Fruit fly (Drosophila melanogaster): ENCODE measurements around the gene CG16989.

The CG16989 gene

DNA sequence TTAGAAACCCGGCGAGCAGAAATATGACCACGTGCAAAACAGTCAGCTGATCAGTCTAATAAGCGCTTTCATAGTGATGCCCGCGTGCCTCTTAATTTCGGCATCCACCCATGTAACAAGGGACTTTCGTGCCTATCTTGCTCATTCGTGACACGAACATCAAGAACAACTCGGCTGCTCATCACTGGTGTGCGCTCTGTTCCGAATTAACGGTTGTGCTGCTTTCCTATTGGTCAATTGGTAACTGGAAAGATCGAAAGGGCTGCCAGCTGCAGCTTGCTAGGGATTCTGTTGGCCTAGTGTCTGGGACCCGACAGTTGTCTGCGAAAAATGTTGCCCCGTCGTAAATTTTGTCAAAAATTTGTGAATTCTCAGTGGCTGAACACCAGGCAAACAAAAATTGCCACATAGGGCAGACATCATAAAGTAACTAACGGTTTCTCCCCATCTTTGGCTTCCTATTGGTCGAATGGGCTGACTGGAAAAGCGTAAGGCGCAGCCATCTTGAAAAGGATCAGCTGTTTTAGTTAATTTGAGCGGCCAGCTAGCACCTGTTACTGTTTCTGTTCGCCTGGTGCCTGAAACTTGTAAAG lies 3.5 kb downstream of the CG16989 start (continued):
- TF ChIP-seq vfl (GFP tag; optimal IDR thresholded peaks at IDR 0.05) = peak; percentile 17
- peak; percentile 31 for TF ChIP-seq pho (GFP tag; optimal IDR thresholded peaks at IDR 0.05)
- peak; percentile 48; the same call in 1 of the 2 replicates for TF ChIP-seq CG9932 (GFP tag; IDR thresholded peaks at IDR 0.05)
- no peak for TF ChIP-seq CkIIα-i1 (GFP tag; IDR thresholded peaks at IDR 0.05)
- no peak for TF ChIP-seq jigr1 (GFP tag; IDR thresholded peaks at IDR 0.05)
- peak; percentile 99 for TF ChIP-seq Dll (GFP tag; IDR thresholded peaks at IDR 0.05; ENCODE audit: partially characterized antibody)
- no peak for TF ChIP-seq CG5180 (GFP tag; optimal IDR thresholded peaks at IDR 0.05)
- TF ChIP-seq CG16815 (GFP tag; optimal IDR thresholded peaks at IDR 0.05) = no peak
- peak; percentile 32 for TF ChIP-seq Side (GFP tag; optimal IDR thresholded peaks at IDR 0.05)
- TF ChIP-seq CG4820 (GFP tag; optimal IDR thresholded peaks at IDR 0.05) = no peak
- TF ChIP-seq HLH54F (GFP tag; optimal IDR thresholded peaks at IDR 0.05) = peak; percentile 21
- TF ChIP-seq Abd-B (GFP tag; optimal IDR thresholded peaks at IDR 0.05) = peak; percentile 10
- peak; percentile 52; the same call in 1 of the 2 replicates for TF ChIP-seq Xrp1 (GFP tag; IDR thresholded peaks at IDR 0.05)
- peak; percentile 89 for TF ChIP-seq vnd (GFP tag; IDR thresholded peaks at IDR 0.05; ENCODE audit: partially characterized antibody)
- peak; percentile 11 for TF ChIP-seq nmo (GFP tag; optimal IDR thresholded peaks at IDR 0.05)
- TF ChIP-seq CG15479 (GFP tag; optimal IDR thresholded peaks at IDR 0.05) = peak; percentile 42
- TF ChIP-seq Usf (GFP tag; optimal IDR thresholded peaks at IDR 0.05) = no peak
- TF ChIP-seq Antp (GFP tag; optimal IDR thresholded peaks at IDR 0.05) = no peak
- TF ChIP-seq CG17186 (GFP tag; optimal IDR thresholded peaks at IDR 0.05) = no peak
- no peak for TF ChIP-seq ken (GFP tag; IDR thresholded peaks at IDR 0.05)
- no peak for TF ChIP-seq CG14667 (GFP tag; IDR thresholded peaks at IDR 0.05)
- peak; percentile 15 for TF ChIP-seq ftz-f1 (GFP tag; optimal IDR thresholded peaks at IDR 0.05)
- peak; percentile 98 for TF ChIP-seq Nf-YB (GFP tag; optimal IDR thresholded peaks at IDR 0.05)
- no peak for TF ChIP-seq jing (GFP tag; optimal IDR thresholded peaks at IDR 0.05)
- TF ChIP-seq knrl (GFP tag; IDR thresholded peaks at IDR 0.05; ENCODE audit: partially characterized antibody) = peak; percentile 88
- no peak for TF ChIP-seq Hsf (GFP tag; optimal IDR thresholded peaks at IDR 0.05)
- TF ChIP-seq E2f2 (GFP tag; IDR thresholded peaks at IDR 0.05) = peak; percentile 22; the same call in 1 of the 2 replicates
- TF ChIP-seq Opbp (GFP tag; IDR thresholded peaks at IDR 0.05; ENCODE audit: partially characterized antibody) = peak; percentile 94
- TF ChIP-seq h (optimal IDR thresholded peaks at IDR 0.05) = no peak
- no peak for TF ChIP-seq Dad (GFP tag; optimal IDR thresholded peaks at IDR 0.05)
- peak; percentile 50 for TF ChIP-seq CG17829 (tag; optimal IDR thresholded peaks at IDR 0.05)
- TF ChIP-seq CG42726 (GFP tag; IDR thresholded peaks at IDR 0.05; ENCODE audit: partially characterized antibody) = peak; percentile 93
- no peak for TF ChIP-seq Spps (tag; optimal IDR thresholded peaks at IDR 0.05)
- no peak for TF ChIP-seq CG3726 (GFP tag; IDR thresholded peaks at IDR 0.05)
- peak; percentile 96 for TF ChIP-seq Sry-β (GFP tag; optimal IDR thresholded peaks at IDR 0.05)
- TF ChIP-seq amos (GFP tag; IDR thresholded peaks at IDR 0.05; ENCODE audit: partially characterized antibody) = peak; percentile 95
- peak; percentile 17 for TF ChIP-seq Meics (GFP tag; optimal IDR thresholded peaks at IDR 0.05)
- TF ChIP-seq CG9727 (GFP tag; optimal IDR thresholded peaks at IDR 0.05) = peak; percentile 2
- no peak for TF ChIP-seq CG16779 (GFP tag; IDR thresholded peaks at IDR 0.05)
- TF ChIP-seq NfI (GFP tag; optimal IDR thresholded peaks at IDR 0.05) = peak; percentile 10
- peak; percentile 99 for TF ChIP-seq Elba2 (GFP tag; optimal IDR thresholded peaks at IDR 0.05)
- TF ChIP-seq fd64A (GFP tag; optimal IDR thresholded peaks at IDR 0.05) = peak; percentile 21
- peak; percentile 92 for TF ChIP-seq CG7963 (GFP tag; IDR thresholded peaks at IDR 0.05; ENCODE audit: partially characterized antibody)
- TF ChIP-seq phol (tag; optimal IDR thresholded peaks at IDR 0.05) = peak; percentile 91
- peak in 1 of 2 experiments; percentile 1 for TF ChIP-seq bsh (GFP tag; optimal IDR thresholded peaks at IDR 0.05)
- peak in 1 of 2 experiments; percentile 82 for TF ChIP-seq insv (GFP tag; optimal IDR thresholded peaks at IDR 0.05)
- no peak for TF ChIP-seq Bteb2 (GFP tag; optimal IDR thresholded peaks at IDR 0.05)
- TF ChIP-seq HLHmδ (GFP tag; optimal IDR thresholded peaks at IDR 0.05) = peak; percentile 41
- TF ChIP-seq CG2875 (GFP tag; optimal IDR thresholded peaks at IDR 0.05) = no peak
